Fruit fly (Drosophila melanogaster) whole organism, embryonic: ENCODE measurements around the gene Cpr67Fa2.

Experiments
- B-H2 ChIP-seq: fragments of 200-800 bp; sonication (Bioruptor generic); optimal IDR thresholded peaks from 2 replicates; lab custom pipeline; 2018; ENCODE audit warnings: missing biosample characterization, mild to moderate bottlenecking, missing genetic modification characterization
- BtbVII ChIP-seq: fragments of 200-800 bp; sonication (Bioruptor generic); optimal IDR thresholded peaks from 3 replicates; lab custom pipeline; 2017; ENCODE audit warnings: missing biosample characterization, mild to moderate bottlenecking, missing genetic modification characterization
- CG1024 ChIP-seq: fragments of 200-800 bp; sonication (Bioruptor generic); IDR thresholded peaks from 2 replicates; pipeline ENCODE4 v1.3.6; 2022; ENCODE audit warnings: missing biosample characterization, missing genetic modification characterization
- CG11504 ChIP-seq: fragments of 200-800 bp; sonication (Bioruptor generic); optimal IDR thresholded peaks from 3 replicates; lab custom pipeline; 2019; ENCODE audit warnings: missing biosample characterization, mild to moderate bottlenecking, missing genetic modification characterization, moderate library complexity
- CG12104 ChIP-seq: fragments of 200-800 bp; sonication (Bioruptor generic); optimal IDR thresholded peaks from 3 replicates; lab custom pipeline; 2016; ENCODE audit warnings: missing biosample characterization, missing genetic modification characterization
- CG12219 ChIP-seq: fragments of 200-800 bp; sonication (Bioruptor generic); optimal IDR thresholded peaks from 3 replicates; lab custom pipeline; 2018; ENCODE audit warnings: missing biosample characterization, mild to moderate bottlenecking, missing genetic modification characterization
- CG13287 ChIP-seq: fragments of 200-800 bp; sonication (Bioruptor generic); IDR thresholded peaks from 2 replicates; pipeline ENCODE4 v1.3.6; 2022; ENCODE audit warnings: missing biosample characterization, missing genetic modification characterization; ENCODE audit not compliant: partially characterized antibody
- CG14441 ChIP-seq: fragments of 200-800 bp; sonication (Bioruptor generic); IDR thresholded peaks from 2 replicates; pipeline ENCODE4 v1.3.6; 2022; ENCODE audit warnings: missing biosample characterization, missing genetic modification characterization
- CG16863 ChIP-seq: fragments of 200-800 bp; sonication (Bioruptor generic); optimal IDR thresholded peaks from 3 replicates; lab custom pipeline; 2016; ENCODE audit warnings: missing biosample characterization, missing genetic modification characterization
- CG18476 ChIP-seq: fragments of 200-800 bp; sonication (Bioruptor generic); optimal IDR thresholded peaks from 2 replicates; lab custom pipeline; 2016; ENCODE audit warnings: missing biosample characterization, mild to moderate bottlenecking, missing genetic modification characterization
- CG31365 ChIP-seq: fragments of 200-800 bp; sonication (Bioruptor generic); optimal IDR thresholded peaks from 2 replicates; lab custom pipeline; 2018; ENCODE audit warnings: missing biosample characterization, mild to moderate bottlenecking, missing genetic modification characterization
- CG3407 ChIP-seq: fragments of 200-800 bp; sonication (Bioruptor generic); optimal IDR thresholded peaks from 2 replicates; lab custom pipeline; 2018; ENCODE audit warnings: missing biosample characterization, mild to moderate bottlenecking, missing genetic modification characterization
- CG3847 ChIP-seq: fragments of 200-800 bp; sonication (Bioruptor generic); IDR thresholded peaks from 2 replicates; pipeline ENCODE4 v1.3.6; 2022; ENCODE audit warnings: missing biosample characterization, missing genetic modification characterization
- CG3995 ChIP-seq: fragments of 200-800 bp; sonication (Bioruptor generic); optimal IDR thresholded peaks from 3 replicates; lab custom pipeline; 2016; ENCODE audit warnings: missing biosample characterization, missing genetic modification characterization
- CG4404 ChIP-seq: fragments of 200-800 bp; sonication (Bioruptor generic); IDR thresholded peaks from 2 replicates; pipeline ENCODE4 v1.3.6; 2022; ENCODE audit warnings: missing biosample characterization, missing genetic modification characterization
- CG4424 ChIP-seq: fragments of 200-800 bp; sonication (Bioruptor generic); optimal IDR thresholded peaks from 3 replicates; lab custom pipeline; 2016; ENCODE audit warnings: missing biosample characterization, missing genetic modification characterization
- CG4854 ChIP-seq: fragments of 200-800 bp; sonication (Bioruptor generic); optimal IDR thresholded peaks from 2 replicates; lab custom pipeline; 2016; ENCODE audit warnings: missing biosample characterization, missing genetic modification characterization, inconsistent platforms
- CG6254 ChIP-seq: fragments of 200-800 bp; sonication (Bioruptor generic); optimal IDR thresholded peaks from 3 replicates; lab custom pipeline; 2017; ENCODE audit warnings: mild to moderate bottlenecking, missing biosample characterization, missing genetic modification reagents, missing genetic modification characterization
- CG9609 ChIP-seq: fragments of 200-800 bp; sonication (Bioruptor generic); optimal IDR thresholded peaks from 3 replicates; lab custom pipeline; 2016; ENCODE audit warnings: missing biosample characterization, missing genetic modification characterization
- CG9727 ChIP-seq: fragments of 200-800 bp; sonication (Bioruptor generic); optimal IDR thresholded peaks from 3 replicates; lab custom pipeline; 2017; ENCODE audit warnings: missing biosample characterization, mild to moderate bottlenecking, missing genetic modification characterization
- CTCF ChIP-seq: fragments of 200-800 bp; sonication (Bioruptor generic); optimal IDR thresholded peaks from 2 replicates; lab custom pipeline; 2017; ENCODE audit warnings: missing biosample characterization, mild to moderate bottlenecking, missing genetic modification characterization, moderate library complexity
- D19B ChIP-seq: fragments of 200-800 bp; sonication (Bioruptor generic); optimal IDR thresholded peaks from 2 replicates; lab custom pipeline; 2017; ENCODE audit warnings: missing biosample characterization, mild to moderate bottlenecking, missing genetic modification characterization
- HHEX ChIP-seq: fragments of 200-800 bp; sonication (Bioruptor generic); optimal IDR thresholded peaks from 3 replicates; lab custom pipeline; 2017; ENCODE audit warnings: missing biosample characterization, mild to moderate bottlenecking, missing genetic modification characterization, missing genetic modification reagents
- Mad ChIP-seq: fragments of 200-800 bp; sonication (Bioruptor generic); optimal IDR thresholded peaks from 2 replicates; lab custom pipeline; 2016; ENCODE audit warnings: missing biosample characterization, missing genetic modification characterization
- Nf-YC ChIP-seq: fragments of 200-800 bp; optimal IDR thresholded peaks from 3 replicates; lab custom pipeline; 2019; ENCODE audit warnings: missing biosample characterization, mild to moderate bottlenecking, missing genetic modification characterization, moderate library complexity
- Optix ChIP-seq: fragments of 200-800 bp; sonication (Bioruptor generic); IDR thresholded peaks from 3 replicates; pipeline ENCODE4 v1.3.6; 2022; ENCODE audit warnings: missing biosample characterization, missing genetic modification characterization
- Poxn ChIP-seq: fragments of 200-800 bp; sonication (Bioruptor generic); IDR thresholded peaks from 2 replicates; pipeline ENCODE4 v1.3.6; 2022; ENCODE audit warnings: missing biosample characterization, missing genetic modification characterization
- Xbp1 ChIP-seq: fragments of 200-800 bp; sonication (Bioruptor generic); optimal IDR thresholded peaks from 3 replicates; lab custom pipeline; 2016; ENCODE audit warnings: missing biosample characterization, mild to moderate bottlenecking, missing genetic modification characterization
- YL-1 ChIP-seq: fragments of 200-800 bp; sonication (Bioruptor generic); optimal IDR thresholded peaks from 3 replicates; lab custom pipeline; 2017; ENCODE audit warnings: missing biosample characterization, mild to moderate bottlenecking, missing genetic modification characterization
- abd-A ChIP-seq: fragments of 200-800 bp; sonication (Bioruptor generic); optimal IDR thresholded peaks from 3 replicates; lab custom pipeline; 2019; ENCODE audit warnings: missing biosample characterization, mild to moderate bottlenecking, missing genetic modification characterization, moderate library complexity
- bcd ChIP-seq: fragments of 200-800 bp; sonication (Bioruptor generic); optimal IDR thresholded peaks from 2 replicates; lab custom pipeline; 2017; ENCODE audit warnings: missing biosample characterization, mild to moderate bottlenecking, missing genetic modification characterization
- bigmax ChIP-seq: fragments of 200-800 bp; sonication (Bioruptor generic); optimal IDR thresholded peaks from 2 replicates; lab custom pipeline; 2018; ENCODE audit warnings: missing biosample characterization, mild to moderate bottlenecking, missing genetic modification characterization
- btn ChIP-seq: fragments of 200-800 bp; sonication (Bioruptor generic); optimal IDR thresholded peaks from 2 replicates; lab custom pipeline; 2016; ENCODE audit warnings: missing biosample characterization, missing genetic modification characterization
- croc ChIP-seq: fragments of 200-800 bp; sonication (Bioruptor generic); conservative IDR thresholded peaks from 3 replicates; pipeline ENCODE4 v1.3.6; 2022; ENCODE audit warnings: missing biosample characterization, missing genetic modification characterization
- crol ChIP-seq: fragments of 200-800 bp; sonication (Bioruptor generic); IDR thresholded peaks from 2 replicates; pipeline ENCODE4 v1.3.6; 2022; ENCODE audit warnings: missing biosample characterization, missing genetic modification characterization
- dati ChIP-seq: fragments of 200-800 bp; sonication (Bioruptor generic); IDR thresholded peaks from 2 replicates; pipeline ENCODE4 v1.3.6; 2022; ENCODE audit warnings: missing biosample characterization, missing genetic modification characterization
- fru ChIP-seq: fragments of >200 bp; optimal IDR thresholded peaks from 2 replicates; lab custom pipeline; 2017
- gt ChIP-seq: fragments of 200-800 bp; sonication (Bioruptor generic); IDR thresholded peaks from 2 replicates; pipeline ENCODE4 v1.3.6; 2022; ENCODE audit warnings: missing biosample characterization, missing genetic modification characterization
- hb ChIP-seq: fragments of 200-800 bp; sonication (Bioruptor generic); IDR thresholded peaks from 3 replicates; pipeline ENCODE4 v1.3.6; 2022; ENCODE audit warnings: missing biosample characterization, missing genetic modification characterization; ENCODE audit not compliant: partially characterized antibody
- klu ChIP-seq: fragments of 200-800 bp; sonication (Bioruptor generic); IDR thresholded peaks from 2 replicates; pipeline ENCODE4 v1.3.6; 2022; ENCODE audit warnings: missing biosample characterization, missing genetic modification characterization
- maf-S ChIP-seq: fragments of 200-800 bp; sonication (Bioruptor generic); optimal IDR thresholded peaks from 2 replicates; lab custom pipeline; 2016; ENCODE audit warnings: missing biosample characterization, missing genetic modification characterization
- oc ChIP-seq: fragments of 200-800 bp; sonication (Bioruptor generic); optimal IDR thresholded peaks from 2 replicates; lab custom pipeline; 2018; ENCODE audit warnings: missing biosample characterization, mild to moderate bottlenecking, missing genetic modification characterization, moderate library complexity
- pan ChIP-seq, 4 experiments: fragments of >200 bp in 3 of 4; fragments of 200-800 bp in 1 of 4; sonication (Bioruptor generic) in 1 of 4; optimal IDR thresholded peaks in 3 of 4; IDR thresholded peaks in 1 of 4; 2 replicates each; pipeline versions ENCODE4 v1.3.6 to Lab custom; 2017 to 2022; ENCODE audit warnings: missing biosample characterization in 2 of 4, missing genetic modification characterization in 2 of 4, mixed read lengths in 1 of 4
- sc ChIP-seq, 3 experiments: fragments of >200 bp in 2 of 3; fragments of 200-800 bp in 1 of 3; sonication (Bioruptor generic) in 1 of 3; optimal IDR thresholded peaks; 2 replicates in 2 of 3; 3 replicates in 1 of 3; lab custom pipeline; 2017; ENCODE audit warnings: mild to moderate bottlenecking in 1 of 3, missing biosample characterization in 1 of 3, missing genetic modification characterization in 1 of 3, missing genetic modification reagents in 1 of 3
- ssp ChIP-seq: fragments of 200-800 bp; sonication (Bioruptor generic); IDR thresholded peaks from 2 replicates; pipeline ENCODE4 v1.3.6; 2022; ENCODE audit warnings: missing biosample characterization, missing genetic modification characterization
- tin ChIP-seq: fragments of 200-800 bp; sonication (Bioruptor generic); optimal IDR thresholded peaks from 3 replicates; lab custom pipeline; 2016; ENCODE audit warnings: missing biosample characterization, missing genetic modification characterization
- tll ChIP-seq, 2 experiments: fragments of 200-800 bp in 1 of 2; fragments of >200 bp in 1 of 2; sonication (Bioruptor generic) in 1 of 2; optimal IDR thresholded peaks; 2 replicates each; lab custom pipeline; 2017 to 2019; ENCODE audit warnings: missing biosample characterization in 2 of 2, missing genetic modification characterization in 2 of 2, mild to moderate bottlenecking in 1 of 2, moderate library complexity in 1 of 2
- tna ChIP-seq: fragments of 200-800 bp; sonication (Bioruptor generic); IDR thresholded peaks from 2 replicates; pipeline ENCODE4 v1.3.6; 2022; ENCODE audit warnings: missing biosample characterization, missing genetic modification characterization; ENCODE audit not compliant: partially characterized antibody

The Cpr67Fa2 gene

DNA sequence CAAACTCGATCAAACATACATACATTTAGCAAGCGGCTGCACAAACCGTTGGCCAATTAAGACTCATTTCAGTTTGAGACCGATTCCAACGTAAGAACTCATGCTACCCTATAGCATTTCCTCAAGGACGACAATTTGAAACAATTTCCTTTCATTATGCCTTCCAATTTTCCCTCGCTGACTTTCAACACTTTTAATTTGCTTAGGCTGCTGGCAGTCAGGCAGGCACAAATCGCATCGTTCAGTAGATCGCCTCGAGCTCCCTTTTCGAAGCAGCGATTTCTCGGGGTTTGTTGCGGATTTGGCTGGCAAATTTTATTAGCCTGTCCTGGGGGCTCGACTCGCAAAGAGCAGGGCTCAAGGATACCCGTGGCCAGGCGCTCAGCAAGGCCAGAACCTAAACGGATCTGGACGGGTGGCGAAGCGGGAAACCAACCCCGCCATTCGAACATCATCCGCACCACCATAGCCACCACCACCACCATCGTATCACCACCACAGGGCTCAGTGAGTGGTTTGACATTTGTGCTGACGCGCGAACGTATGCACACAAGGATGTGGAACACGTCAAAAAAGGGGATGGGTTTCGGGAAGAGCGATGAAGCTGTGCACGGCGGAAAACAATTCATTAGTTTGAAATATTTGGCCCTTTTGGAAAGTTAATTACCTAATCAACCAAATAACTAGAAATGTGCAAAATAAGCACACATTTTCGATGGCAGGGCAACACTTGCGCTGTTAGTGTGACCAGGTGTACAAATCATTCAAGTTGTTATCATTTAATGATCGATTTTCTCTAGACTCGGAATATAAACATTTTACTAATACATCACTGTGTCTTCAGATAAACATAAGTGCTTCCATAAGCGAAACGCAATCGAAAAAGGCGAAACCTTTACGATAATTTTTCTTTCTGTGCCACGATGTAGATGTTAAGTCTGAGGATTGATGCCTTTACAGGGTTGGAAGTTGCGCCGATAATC lies 46.7 kb upstream of the Cpr67Fa2 start (continued):
- TF ChIP-seq CG3847 (GFP tag; lab: Robert Waterston, UW) (no peak), CG1024 (no peak), bigmax (GFP tag; lab: Kevin White, UChicago) (no peak), tin (GFP tag; lab: Kevin White, UChicago) (peak; percentile 43), abd-A (tag; lab: Kevin White, UChicago) (peak; percentile 19), Nf-YC (tag; lab: Kevin White, UChicago) (no peak), CG18476 (GFP tag; lab: Kevin White, UChicago) (no peak), Poxn (GFP tag; lab: Robert Waterston, UW) (no peak), CG31365 (no peak), YL-1 (GFP tag; lab: Kevin White, UChicago) (no peak), CTCF (GFP tag; lab: Kevin White, UChicago) (no peak), Mad (GFP tag; lab: Kevin White, UChicago) (no peak), hb (GFP tag; lab: Robert Waterston, UW) (no peak), fru (no peak), bcd (GFP tag; lab: Kevin White, UChicago) (peak; percentile 35), klu (no peak), CG9727 (peak; percentile 68), CG16863 (peak; percentile 29), oc (peak; percentile 17), B-H2 (GFP tag; lab: Kevin White, UChicago) (no peak), CG3407 (peak; percentile 0), HHEX (peak; percentile 21), CG9609 (GFP tag; lab: Kevin White, UChicago) (peak; percentile 10), BtbVII (GFP tag; lab: Kevin White, UChicago) (no peak), btn (GFP tag; lab: Kevin White, UChicago) (peak; percentile 8), Optix (no peak), sc (optimal IDR thresholded peaks at IDR 0.05; lab: Kevin White, UChicago) (no peak), sc (GFP tag; optimal IDR thresholded peaks at IDR 0.05; lab: Kevin White, UChicago) (peak; percentile 39), CG13287 (no peak), CG4854 (GFP tag; lab: Kevin White, UChicago) (no peak), CG4424 (peak; percentile 58), CG3995 (GFP tag; lab: Kevin White, UChicago) (no peak), pan (optimal IDR thresholded peaks at IDR 0.05; lab: Kevin White, UChicago) (no peak), pan (GFP tag; optimal IDR thresholded peaks at IDR 0.05 in 1 of 2, IDR thresholded peaks at IDR 0.05 in 1 of 2) (no peak), maf-S (GFP tag; lab: Kevin White, UChicago) (peak; percentile 9), crol (GFP tag; lab: Robert Waterston, UW) (peak; percentile 23; the same call in 1 of the 2 replicates), CG11504 (tag; lab: Kevin White, UChicago) (peak; percentile 67), CG12219 (peak; percentile 13), D19B (GFP tag; lab: Kevin White, UChicago) (no peak), CG6254 (GFP tag; lab: Kevin White, UChicago) (peak; percentile 27), CG4404 (GFP tag; lab: Robert Waterston, UW) (no peak), gt (no peak), Xbp1 (peak; percentile 26), ssp (GFP tag; lab: Robert Waterston, UW) (no peak), dati (GFP tag; lab: Robert Waterston, UW) (no peak), croc (GFP tag; lab: Robert Waterston, UW) (peak; percentile 32; the same call in 1 of the 3 replicates), CG14441 (GFP tag; lab: Robert Waterston, UW) (peak; percentile 33; the same call in 1 of the 2 replicates), CG12104 (GFP tag; lab: Kevin White, UChicago) (peak; percentile 10), tna (0 out of 2 replicates have a peak, but pooled peaks have one; percentile 27), tll (GFP tag; optimal IDR thresholded peaks at IDR 0.05; lab: Kevin White, UChicago) (no peak)
